Worm (Caenorhabditis elegans): Measurements from ENCODE around the gene pole-2.

- TF ChIP-seq T22C8.4 (GFP tag; IDR thresholded peaks at IDR 0.05) (no peak), klf-2 (GFP tag; conservative IDR thresholded peaks at IDR 0.05) (no peak), flt-1 (GFP tag; IDR thresholded peaks at IDR 0.05) (no peak), ztf-29 (GFP tag; IDR thresholded peaks at IDR 0.05) (no peak), cog-1 (tag; optimal IDR thresholded peaks at IDR 0.05) (no peak), tab-1 (GFP tag; IDR thresholded peaks at IDR 0.05) (no peak), ref-1 (GFP tag; conservative IDR thresholded peaks at IDR 0.05) (no peak), ztf-23 (GFP tag; IDR thresholded peaks at IDR 0.05) (no peak), med-1 (GFP tag; optimal IDR thresholded peaks at IDR 0.05; ENCODE audit: insufficient read depth) (no peak)
Observed at ce11 chrIV:8644432-8644831, 42.0 kb downstream of the pole-2 start, which contains the start of gene C49C8.3.
